Worm (Caenorhabditis elegans): Measurements from ENCODE around the gene T26A5.6.

T26A5.6 gene

DNA sequence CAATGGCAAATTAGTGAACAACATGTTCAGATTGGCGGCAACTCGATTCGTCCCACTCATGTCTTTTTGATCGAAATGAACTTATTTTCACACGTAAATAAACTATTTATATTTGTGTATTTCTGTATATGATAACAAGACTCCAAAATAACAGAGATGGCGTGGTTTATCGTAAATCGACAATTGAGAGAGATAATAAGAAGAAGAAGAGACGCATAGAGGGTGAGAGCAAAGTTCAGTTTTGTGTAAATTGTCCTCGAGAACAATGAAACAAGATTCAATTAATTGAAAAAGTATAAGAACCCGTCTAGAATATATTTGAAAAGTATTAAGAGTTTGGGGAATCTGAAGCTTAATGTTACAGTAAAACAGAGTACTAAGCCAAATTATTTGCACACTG, 39.1 kb downstream of the T26A5.6 start (continued):
- TF ChIP-seq swsn-7 (tag; optimal IDR thresholded peaks at IDR 0.05) (no peak), irx-1 (tag; optimal IDR thresholded peaks at IDR 0.05) (no peak), ceh-8 (GFP tag; optimal IDR thresholded peaks at IDR 0.05) (no peak), sup-37 (GFP tag; optimal IDR thresholded peaks at IDR 0.05) (no peak)

DNA sequence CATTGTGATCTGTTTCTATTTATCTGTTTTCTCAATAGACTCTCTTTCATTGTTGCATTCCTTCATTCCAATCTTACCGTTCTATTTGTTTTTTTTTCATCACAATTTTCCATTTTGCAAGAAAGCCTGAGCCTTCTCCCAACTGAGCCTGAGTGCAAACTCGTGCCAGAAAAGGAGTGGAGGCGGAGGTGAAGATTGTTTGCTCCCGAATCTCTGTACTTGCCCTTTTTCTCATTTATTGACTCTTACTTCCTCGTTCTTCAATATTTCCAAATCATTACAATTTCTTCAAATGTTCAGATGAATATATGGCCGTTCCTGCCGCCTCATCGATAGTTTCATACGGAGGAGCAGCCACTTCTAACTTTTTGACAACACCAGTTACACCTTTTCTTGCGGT, 43.7 kb downstream of the T26A5.6 start, which contains the start of gene let-756:
Gene let-756 (plus strand): TSS at position 301 of the 400 bp plus-strand sequence.
- TF ChIP-seq jun-1 (tag; optimal IDR thresholded peaks at IDR 0.05), result no peak
- TF ChIP-seq mef-2 (tag; optimal IDR thresholded peaks at IDR 0.05), result no peak

DNA sequence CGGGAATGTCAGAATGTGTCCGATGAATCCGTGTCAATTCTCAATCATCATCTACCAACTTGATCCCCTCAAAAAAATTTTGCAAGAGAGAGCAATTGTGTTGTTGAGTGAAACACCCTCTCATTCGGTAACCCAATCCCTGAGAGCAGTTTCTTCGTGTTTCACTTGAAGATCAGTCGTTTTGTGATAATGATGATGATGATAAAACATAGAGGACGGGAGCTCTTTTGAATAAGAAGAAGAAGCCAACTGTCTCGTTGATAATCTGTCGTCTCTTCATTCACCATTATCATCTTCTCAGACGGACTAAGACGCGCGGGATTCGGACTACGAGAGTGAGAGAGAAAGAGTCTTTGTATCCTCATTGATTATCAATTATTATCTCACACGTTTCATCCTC, 45.4 kb downstream of the T26A5.6 start:
- TF ChIP-seq tbx-2 (tag; optimal IDR thresholded peaks at IDR 0.05) (no peak), C16A3.4 (tag; optimal IDR thresholded peaks at IDR 0.05) (peak; percentile 4), nhr-76 (tag; optimal IDR thresholded peaks at IDR 0.05) (no peak), fkh-4 (tag; optimal IDR thresholded peaks at IDR 0.05; ENCODE audit: borderline replicate concordance) (no peak), zip-4 (GFP tag; optimal IDR thresholded peaks at IDR 0.05) (no peak), F16B12.6 (tag; optimal IDR thresholded peaks at IDR 0.05) (no peak), pqm-1 (tag; optimal IDR thresholded peaks at IDR 0.05) (no peak), unc-30 (tag; optimal IDR thresholded peaks at IDR 0.05) (no peak), xbp-1 (tag; optimal IDR thresholded peaks at IDR 0.05) (no peak), sup-37 (GFP tag; optimal IDR thresholded peaks at IDR 0.05) (no peak), aha-1 (tag; optimal IDR thresholded peaks at IDR 0.05) (no peak), lin-35 (GFP tag; optimal IDR thresholded peaks at IDR 0.05) (no peak), vab-15 (tag; optimal IDR thresholded peaks at IDR 0.05) (no peak), sptf-1 (tag; optimal IDR thresholded peaks at IDR 0.05) (no peak), fkh-10 (GFP tag; optimal IDR thresholded peaks at IDR 0.05) (no peak), snu-23 (GFP tag; optimal IDR thresholded peaks at IDR 0.05) (peak; percentile 63), hlh-4 (tag; optimal IDR thresholded peaks at IDR 0.05) (no peak), blmp-1 (tag; optimal IDR thresholded peaks at IDR 0.05) (no peak), sox-4 (tag; optimal IDR thresholded peaks at IDR 0.05) (no peak), unc-130 (tag; optimal IDR thresholded peaks at IDR 0.05) (no peak), ceh-88 (GFP tag; IDR thresholded peaks at IDR 0.05) (no peak), nhr-85 (tag) (no peak), unc-86 (tag; optimal IDR thresholded peaks at IDR 0.05) (no peak), ama-1 (optimal IDR thresholded peaks at IDR 0.05) (no peak), zag-1 (tag; optimal IDR thresholded peaks at IDR 0.05) (no peak), mdl-1 (tag; optimal IDR thresholded peaks at IDR 0.05) (no peak), lsy-2 (tag; optimal IDR thresholded peaks at IDR 0.05) (peak; percentile 43 to 57), egl-13 (tag; optimal IDR thresholded peaks at IDR 0.05) (no peak), nhr-237 (tag; optimal IDR thresholded peaks at IDR 0.05) (no peak), isw-1 (GFP tag; IDR thresholded peaks at IDR 0.05) (no peak), nhr-12 (tag; optimal IDR thresholded peaks at IDR 0.05) (no peak), lir-3 (tag; optimal IDR thresholded peaks at IDR 0.05; ENCODE audit: poor library complexity) (peak; percentile 4), fos-1 (tag; optimal IDR thresholded peaks at IDR 0.05) (no peak), nhr-20 (tag; optimal IDR thresholded peaks at IDR 0.05) (peak; percentile 30), pax-3 (tag; optimal IDR thresholded peaks at IDR 0.05) (no peak), mef-2 (tag; optimal IDR thresholded peaks at IDR 0.05) (no peak), lin-15B (tag; optimal IDR thresholded peaks at IDR 0.05) (no peak), tlp-1 (tag; optimal IDR thresholded peaks at IDR 0.05) (no peak), efl-1 (optimal IDR thresholded peaks at IDR 0.05) (no peak), efl-1 (GFP tag; optimal IDR thresholded peaks at IDR 0.05 in 1 of 2) (no peak), grh-1 (GFP tag; IDR thresholded peaks at IDR 0.05) (no peak), nhr-71 (tag; optimal IDR thresholded peaks at IDR 0.05) (peak; percentile 80), skn-1 (tag; optimal IDR thresholded peaks at IDR 0.05) (peak; percentile 29), unc-62 (GFP tag; optimal IDR thresholded peaks at IDR 0.05) (no peak), elt-2 (tag; optimal IDR thresholded peaks at IDR 0.05) (no peak), unc-98 (GFP tag; IDR thresholded peaks at IDR 0.05) (no peak), lin-13 (GFP tag; optimal IDR thresholded peaks at IDR 0.05) (no peak), C34B4.2 (tag; optimal IDR thresholded peaks at IDR 0.05) (no peak)

Data from whole organism, L1 larva.